Fruit fly (Drosophila melanogaster): Measurements from ENCODE around the gene CG31808.

DNA sequence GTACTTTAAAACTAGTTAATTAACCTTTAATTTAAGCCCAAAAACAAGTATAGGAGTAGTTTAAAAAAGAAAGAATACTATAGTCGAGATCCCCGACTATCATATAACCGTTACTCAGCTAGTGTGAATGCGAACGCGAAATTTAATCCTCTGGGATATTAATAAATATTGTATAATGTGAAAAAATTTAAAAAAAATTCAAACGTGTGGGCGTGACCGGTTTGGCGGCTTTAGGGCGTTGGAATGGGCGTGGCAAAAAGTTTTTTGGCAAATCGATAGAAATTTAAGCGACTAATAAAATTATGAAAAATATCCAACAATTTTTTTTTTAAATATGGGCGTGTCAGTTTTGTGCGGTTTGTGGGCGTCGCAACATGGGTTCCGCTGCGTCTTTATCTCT lies 36.9 kb downstream of the CG31808 start:
- TF ChIP-seq CG33017 (tag; optimal IDR thresholded peaks at IDR 0.05) (no peak), CG12768 (GFP tag; optimal IDR thresholded peaks at IDR 0.05) (no peak), CG1620 (GFP tag; optimal IDR thresholded peaks at IDR 0.05) (no peak), Hr96 (GFP tag; optimal IDR thresholded peaks at IDR 0.05) (no peak), CG11617 (GFP tag; optimal IDR thresholded peaks at IDR 0.05) (no peak), cnc (optimal IDR thresholded peaks at IDR 0.05) (no peak)

All from whole organism, adult.